Worm (Caenorhabditis elegans) whole organism, L2 larva: Measurements from ENCODE around the gene Y102A5C.40.
A peak's percentile ranks its signal among the peaks of the same experiment; 100 is the strongest.

Experiments used
- C34F6.9 ChIP-seq: fragments of 150-350 bp; optimal IDR thresholded peaks from 2 replicates; lab custom pipeline; 2014; ENCODE audit warnings: missing biosample characterization, missing genetic modification characterization
- ZK546.5 ChIP-seq: sonication (generic microtip); optimal IDR thresholded peaks from 2 replicates; lab custom pipeline; 2017; ENCODE audit warnings: missing biosample characterization, missing genetic modification characterization
- alr-1 ChIP-seq: fragments of 150-350 bp; optimal IDR thresholded peaks from 2 replicates; lab custom pipeline; 2014; ENCODE audit warnings: missing biosample characterization, missing genetic modification characterization
- ama-1 ChIP-seq: fragments of 150-350 bp; optimal IDR thresholded peaks from 2 replicates; lab custom pipeline; 2018; ENCODE audit warnings: inconsistent platforms
- blmp-1 ChIP-seq: sonication (generic microtip); optimal IDR thresholded peaks from 2 replicates; lab custom pipeline; 2017; ENCODE audit warnings: missing genetic modification characterization, mild to moderate bottlenecking, missing compliant biosample characterization, antibody characterized with exemption, moderate library complexity; ENCODE audit not compliant: insufficient read depth
- ceh-16 ChIP-seq: fragments of 150-350 bp; optimal IDR thresholded peaks from 2 replicates; lab custom pipeline; 2014; ENCODE audit warnings: missing biosample characterization, missing genetic modification characterization
- ceh-82 ChIP-seq: fragments of 150-350 bp; optimal IDR thresholded peaks from 2 replicates; lab custom pipeline; 2014; ENCODE audit warnings: missing biosample characterization, missing genetic modification characterization
- dmd-4 ChIP-seq: sonication (generic microtip); optimal IDR thresholded peaks from 2 replicates; lab custom pipeline; 2017; ENCODE audit warnings: missing biosample characterization, missing genetic modification characterization
- egl-27 ChIP-seq: sonication (generic microtip); optimal IDR thresholded peaks from 3 replicates; lab custom pipeline; 2017; ENCODE audit warnings: missing biosample characterization, missing genetic modification reagents, missing genetic modification characterization
- fos-1 ChIP-seq: fragments of 150-350 bp; optimal IDR thresholded peaks from 2 replicates; lab custom pipeline; 2014; ENCODE audit warnings: missing biosample characterization, missing genetic modification characterization
- gmeb-1 ChIP-seq: fragments of 150-350 bp; optimal IDR thresholded peaks from 2 replicates; lab custom pipeline; 2014; ENCODE audit warnings: missing biosample characterization, missing genetic modification characterization
- lin-11 ChIP-seq: fragments of 150-350 bp; sonication (generic microtip); optimal IDR thresholded peaks from 2 replicates; lab custom pipeline; 2014; ENCODE audit warnings: missing biosample characterization, missing genetic modification characterization, inconsistent platforms, mixed read lengths
- lsy-2 ChIP-seq, 2 experiments: fragments of 150-350 bp in 1 of 2; sonication (generic microtip) in 1 of 2; optimal IDR thresholded peaks; 2 replicates each; lab custom pipeline; 2014 to 2017; ENCODE audit warnings: missing biosample characterization in 2 of 2, missing genetic modification characterization in 2 of 2
- mab-5 ChIP-seq: fragments of 150-350 bp; optimal IDR thresholded peaks from 2 replicates; lab custom pipeline; 2014; ENCODE audit warnings: missing biosample characterization, missing genetic modification characterization
- mdl-1 ChIP-seq, 2 experiments: fragments of 150-350 bp in 1 of 2; sonication (generic microtip) in 1 of 2; optimal IDR thresholded peaks; 2 replicates each; lab custom pipeline; 2017; ENCODE audit warnings: missing biosample characterization in 2 of 2, missing genetic modification characterization in 2 of 2
- nhr-10 ChIP-seq: sonication (generic microtip); optimal IDR thresholded peaks from 2 replicates; lab custom pipeline; 2017; ENCODE audit warnings: missing biosample characterization, missing genetic modification characterization
- nhr-11 ChIP-seq: fragments of 150-350 bp; optimal IDR thresholded peaks from 2 replicates; lab custom pipeline; 2014; ENCODE audit warnings: missing biosample characterization, missing genetic modification characterization
- nhr-129 ChIP-seq: fragments of 150-350 bp; optimal IDR thresholded peaks from 2 replicates; lab custom pipeline; 2014; ENCODE audit warnings: missing biosample characterization, missing genetic modification characterization
- nhr-21 ChIP-seq: fragments of 150-350 bp; optimal IDR thresholded peaks from 2 replicates; lab custom pipeline; 2014; ENCODE audit warnings: missing biosample characterization, missing genetic modification characterization
- nhr-237 ChIP-seq: fragments of 150-350 bp; optimal IDR thresholded peaks from 2 replicates; lab custom pipeline; 2014; ENCODE audit warnings: missing biosample characterization, missing genetic modification characterization
- nhr-77 ChIP-seq: fragments of 150-350 bp; optimal IDR thresholded peaks from 2 replicates; lab custom pipeline; 2014; ENCODE audit warnings: missing biosample characterization, missing genetic modification characterization
- peb-1 ChIP-seq: fragments of 150-350 bp; optimal IDR thresholded peaks from 2 replicates; lab custom pipeline; 2014; ENCODE audit warnings: missing biosample characterization, missing genetic modification characterization
- sem-4 ChIP-seq: fragments of 150-350 bp; optimal IDR thresholded peaks from 2 replicates; lab custom pipeline; 2014; ENCODE audit warnings: missing biosample characterization, missing genetic modification reagents, missing genetic modification characterization
- skn-1 ChIP-seq: sonication (generic microtip); optimal IDR thresholded peaks from 2 replicates; lab custom pipeline; 2017; ENCODE audit warnings: missing biosample characterization, missing genetic modification characterization
- sma-3 ChIP-seq: sonication (generic microtip); optimal IDR thresholded peaks from 2 replicates; lab custom pipeline; 2016; ENCODE audit warnings: missing genetic modification reagents, missing genetic modification characterization, missing compliant biosample characterization
- sma-9 ChIP-seq, 2 experiments: fragments of 150-350 bp in 1 of 2; sonication (generic microtip) in 1 of 2; optimal IDR thresholded peaks; 2 replicates each; lab custom pipeline; 2014 to 2016; ENCODE audit warnings: missing genetic modification characterization in 2 of 2, mild to moderate bottlenecking in 1 of 2, missing biosample characterization in 1 of 2, missing compliant biosample characterization in 1 of 2, missing genetic modification reagents in 1 of 2, moderate library complexity in 1 of 2
- snpc-4 ChIP-seq: fragments of 150-350 bp; optimal IDR thresholded peaks from 2 replicates; lab custom pipeline; 2014; ENCODE audit warnings: missing biosample characterization, missing genetic modification characterization
- unc-39 ChIP-seq: fragments of 150-350 bp; optimal IDR thresholded peaks from 2 replicates; lab custom pipeline; 2014; ENCODE audit warnings: missing biosample characterization, missing genetic modification characterization
- unc-55 ChIP-seq: fragments of 150-350 bp; sonication (generic microtip); optimal IDR thresholded peaks from 3 replicates; lab custom pipeline; 2014; ENCODE audit warnings: missing biosample characterization, missing genetic modification reagents, missing genetic modification characterization
- unc-62 ChIP-seq: fragments of 150-350 bp; optimal IDR thresholded peaks from 2 replicates; lab custom pipeline; 2014; ENCODE audit warnings: missing biosample characterization, missing genetic modification reagents, missing genetic modification characterization
- zag-1 ChIP-seq: fragments of 150-350 bp; optimal IDR thresholded peaks from 2 replicates; lab custom pipeline; 2014; ENCODE audit warnings: missing biosample characterization, missing genetic modification characterization
- ztf-1 ChIP-seq: fragments of 200-800 bp; sonication (Bioruptor generic); conservative IDR thresholded peaks from 2 replicates; pipeline ENCODE4 v1.3.6; 2022; ENCODE audit warnings: missing genetic modification characterization, missing compliant biosample characterization
- ztf-4 ChIP-seq: fragments of 150-350 bp; optimal IDR thresholded peaks from 2 replicates; lab custom pipeline; 2014; ENCODE audit warnings: missing biosample characterization, missing genetic modification characterization

Gene Y102A5C.40

DNA sequence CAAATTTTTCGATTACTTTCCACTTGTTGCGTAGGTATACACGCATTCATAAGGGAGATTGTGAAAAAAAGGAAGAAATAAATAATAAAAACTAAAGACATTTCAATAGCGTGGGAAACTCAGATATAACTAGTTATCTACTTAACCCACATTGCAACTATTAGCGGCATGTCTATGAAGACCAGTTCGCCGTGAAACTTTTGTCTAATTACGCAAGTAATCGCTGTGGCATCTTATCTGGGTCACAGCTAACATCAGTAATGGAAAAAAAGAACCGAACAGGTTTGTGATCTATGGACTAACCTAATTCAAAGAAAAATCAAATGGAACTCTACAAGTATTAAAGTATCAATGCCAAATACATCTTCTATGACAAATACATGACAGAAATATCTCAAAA is 26.3 kb upstream of the Y102A5C.40 start, which contains the start of gene clec-241:
Gene clec-241 (minus strand): TSS at position 101 of the 400 bp plus-strand sequence.
- TF ChIP-seq unc-55 (GFP tag; lab: Kevin White, UChicago), result no peak
- TF ChIP-seq ceh-82 (tag; lab: Kevin White, UChicago), result no peak
- TF ChIP-seq lin-11, result no peak
- TF ChIP-seq dmd-4, result no peak
- no peak for TF ChIP-seq nhr-10
- no peak for TF ChIP-seq mab-5 (tag; lab: Kevin White, UChicago)
- no peak for TF ChIP-seq sma-3 (GFP tag; lab: Kevin White, UChicago)
- no peak for TF ChIP-seq zag-1 (tag; lab: Kevin White, UChicago)
- TF ChIP-seq nhr-77 (tag; lab: Kevin White, UChicago), result no peak
- TF ChIP-seq ZK546.5 (tag; lab: Kevin White, UChicago), result no peak
- no peak for TF ChIP-seq ceh-16 (tag; lab: Kevin White, UChicago)
- TF ChIP-seq gmeb-1 (tag; lab: Kevin White, UChicago), result no peak
- TF ChIP-seq ztf-1 (GFP tag; lab: Robert Waterston, UW), result no peak
- no peak for TF ChIP-seq skn-1 (tag; lab: Kevin White, UChicago)
- TF ChIP-seq blmp-1 (tag; lab: Kevin White, UChicago), result no peak
- no peak for TF ChIP-seq peb-1 (tag; lab: Kevin White, UChicago)
- no peak for TF ChIP-seq snpc-4
- no peak for TF ChIP-seq alr-1 (tag; lab: Kevin White, UChicago)

- TF ChIP-seq mdl-1 (tag; optimal IDR thresholded peaks at IDR 0.05; lab: Kevin White, UChicago) (no peak), sma-9 (GFP tag; optimal IDR thresholded peaks at IDR 0.05; lab: Kevin White, UChicago) (no peak), sma-9 (tag; optimal IDR thresholded peaks at IDR 0.05; lab: Kevin White, UChicago) (no peak), skn-1 (tag; lab: Kevin White, UChicago) (no peak), fos-1 (tag; lab: Kevin White, UChicago) (peak; percentile 49), ceh-16 (tag; lab: Kevin White, UChicago) (no peak)
- TF ChIP-seq, all 48 proteins: peak for 1
These were observed 22.6 kb upstream of the Y102A5C.40 start, which contains the start of the genes clc-12 and clec-240 for ce11 chrV:17009342-17010064. Gene clc-12 (minus strand): TSS chrV:17009388. Gene clec-240 (plus strand): TSS chrV:17010014.

- no peak for TF ChIP-seq zag-1 (tag; lab: Kevin White, UChicago)
- TF ChIP-seq gmeb-1 (tag; lab: Kevin White, UChicago), result no peak
- no peak for TF ChIP-seq unc-39
- no peak for TF ChIP-seq nhr-11 (tag; lab: Kevin White, UChicago)
- no peak for TF ChIP-seq ceh-16 (tag; lab: Kevin White, UChicago)
- TF ChIP-seq nhr-10, result no peak
- no peak for TF ChIP-seq egl-27 (tag; lab: Kevin White, UChicago)
- TF ChIP-seq ztf-4, result no peak
- TF ChIP-seq fos-1 (tag; lab: Kevin White, UChicago), result no peak
- no peak for TF ChIP-seq nhr-21 (tag; lab: Kevin White, UChicago)
These were observed 21.4 kb upstream of the Y102A5C.40 start, which contains the start of gene sri-69 for ce11 chrV:17008302-17008701. Gene sri-69 (minus strand): TSS chrV:17008402.

DNA sequence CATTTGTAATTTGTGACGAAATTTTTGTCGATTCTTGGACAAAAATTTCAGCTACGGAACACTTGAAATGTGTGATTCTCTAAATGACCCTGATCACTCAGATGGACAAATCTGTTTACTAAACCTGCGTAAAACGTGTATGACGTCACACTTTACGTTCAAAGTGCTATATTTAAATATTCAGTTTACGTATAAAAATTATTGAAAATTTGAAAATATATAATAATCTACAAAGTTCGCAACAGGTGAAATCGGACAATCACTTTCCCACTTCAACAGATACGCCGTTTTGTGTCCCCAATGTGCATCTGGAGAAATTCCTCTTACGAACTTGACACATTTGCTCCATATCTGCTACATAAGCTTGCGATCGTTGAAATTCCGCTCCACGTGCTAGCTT is 18.3 kb upstream of the Y102A5C.40 start, which contains the start of gene srh-131:
Gene srh-131 (plus strand): TSS at position 301 of the 400 bp plus-strand sequence.
- TF ChIP-seq ZK546.5 (tag; lab: Kevin White, UChicago), result no peak
- TF ChIP-seq nhr-237 (tag; lab: Kevin White, UChicago), result no peak
- TF ChIP-seq ceh-82 (tag; lab: Kevin White, UChicago), result no peak
- no peak for TF ChIP-seq unc-55 (GFP tag; lab: Kevin White, UChicago)
- no peak for TF ChIP-seq mdl-1 (tag; optimal IDR thresholded peaks at IDR 0.05; lab: Kevin White, UChicago)
- TF ChIP-seq unc-62 (GFP tag; lab: Kevin White, UChicago), result no peak
- no peak for TF ChIP-seq alr-1 (tag; lab: Kevin White, UChicago)
- TF ChIP-seq lsy-2 (tag; optimal IDR thresholded peaks at IDR 0.05; lab: Kevin White, UChicago), result no peak
- no peak for TF ChIP-seq C34F6.9
- TF ChIP-seq ama-1, result no peak
- no peak for TF ChIP-seq nhr-129
- TF ChIP-seq sem-4 (tag; lab: Kevin White, UChicago), result no peak
